Worm (Caenorhabditis elegans): ENCODE results near the gene erfa-3.

- TF ChIP-seq sox-4 (tag; optimal IDR thresholded peaks at IDR 0.05) = no peak
- no peak for TF ChIP-seq jun-1 (tag; optimal IDR thresholded peaks at IDR 0.05)
Observed at ce11 chrV:11073354-11073753, 39.5 kb downstream of the erfa-3 start.
